Fruit fly (Drosophila melanogaster) whole organism, embryonic: ENCODE results near the gene CG15543.
A peak's percentile ranks its signal among the peaks of the same experiment; 100 is the strongest.

Experiments
- Atf-2 ChIP-seq: fragments of 200-800 bp; sonication (Bioruptor generic); optimal IDR thresholded peaks from 2 replicates; lab custom pipeline; 2016; ENCODE audit warnings: missing biosample characterization, missing genetic modification characterization
- CG1024 ChIP-seq: fragments of 200-800 bp; sonication (Bioruptor generic); IDR thresholded peaks from 2 replicates; pipeline ENCODE4 v1.3.6; 2022; ENCODE audit warnings: missing biosample characterization, missing genetic modification characterization
- CG10267 ChIP-seq: fragments of 200-800 bp; sonication (Bioruptor generic); optimal IDR thresholded peaks from 2 replicates; lab custom pipeline; 2018; ENCODE audit warnings: missing biosample characterization, mild to moderate bottlenecking, missing genetic modification characterization, moderate library complexity
- CG10274 ChIP-seq: fragments of 200-800 bp; sonication (Bioruptor generic); optimal IDR thresholded peaks from 3 replicates; lab custom pipeline; 2017; ENCODE audit warnings: missing biosample characterization, mild to moderate bottlenecking, missing genetic modification characterization
- CG10366 ChIP-seq: fragments of 200-800 bp; sonication (Bioruptor generic); IDR thresholded peaks from 2 replicates; pipeline ENCODE4 v1.3.6; 2022; ENCODE audit warnings: missing biosample characterization, missing genetic modification characterization
- CG13424 ChIP-seq: fragments of 200-800 bp; sonication (Bioruptor generic); optimal IDR thresholded peaks from 2 replicates; lab custom pipeline; 2019; ENCODE audit warnings: missing biosample characterization, mild to moderate bottlenecking, missing genetic modification characterization, moderate library complexity
- CG14441 ChIP-seq: fragments of 200-800 bp; sonication (Bioruptor generic); IDR thresholded peaks from 2 replicates; pipeline ENCODE4 v1.3.6; 2022; ENCODE audit warnings: missing biosample characterization, missing genetic modification characterization
- CG14667 ChIP-seq: fragments of 200-800 bp; sonication (Bioruptor generic); IDR thresholded peaks from 2 replicates; pipeline ENCODE4 v1.3.6; 2022; ENCODE audit warnings: missing biosample characterization, missing genetic modification characterization
- CG15514 ChIP-seq: fragments of 200-800 bp; sonication (Bioruptor generic); optimal IDR thresholded peaks from 3 replicates; lab custom pipeline; 2017; ENCODE audit warnings: missing biosample characterization, missing genetic modification characterization, mild to moderate bottlenecking, moderate library complexity, missing genetic modification reagents
- CG17186 ChIP-seq: fragments of 200-800 bp; sonication (Bioruptor generic); optimal IDR thresholded peaks from 3 replicates; lab custom pipeline; 2017; ENCODE audit warnings: missing biosample characterization, missing genetic modification reagents, missing genetic modification characterization
- CG17568 ChIP-seq: fragments of 200-800 bp; sonication (Bioruptor generic); optimal IDR thresholded peaks from 2 replicates; lab custom pipeline; 2018; ENCODE audit warnings: missing biosample characterization, mild to moderate bottlenecking, missing genetic modification characterization, moderate library complexity
- CG17912 ChIP-seq: fragments of 200-800 bp; sonication (Bioruptor generic); optimal IDR thresholded peaks from 2 replicates; lab custom pipeline; 2018; ENCODE audit warnings: missing biosample characterization, mild to moderate bottlenecking, missing genetic modification characterization
- CG34376 ChIP-seq: fragments of 200-800 bp; sonication (Bioruptor generic); optimal IDR thresholded peaks from 2 replicates; lab custom pipeline; 2018; ENCODE audit warnings: missing biosample characterization, mild to moderate bottlenecking, missing genetic modification characterization
- CG6654 ChIP-seq: fragments of 200-800 bp; sonication (Bioruptor generic); optimal IDR thresholded peaks from 2 replicates; lab custom pipeline; 2017; ENCODE audit warnings: missing biosample characterization, mild to moderate bottlenecking, missing genetic modification characterization
- CG7928 ChIP-seq: fragments of 200-800 bp; sonication (Bioruptor generic); optimal IDR thresholded peaks from 2 replicates; lab custom pipeline; 2017; ENCODE audit warnings: missing biosample characterization, mild to moderate bottlenecking, missing genetic modification characterization
- CG8089 ChIP-seq: fragments of 200-800 bp; sonication (Bioruptor generic); optimal IDR thresholded peaks from 3 replicates; lab custom pipeline; 2016; ENCODE audit warnings: missing biosample characterization, missing genetic modification characterization
- CHES-1-like ChIP-seq: fragments of 200-800 bp; sonication (Bioruptor generic); optimal IDR thresholded peaks from 2 replicates; lab custom pipeline; 2016; ENCODE audit warnings: missing biosample characterization, missing genetic modification characterization
- Dll ChIP-seq: fragments of 200-800 bp; sonication (Bioruptor generic); IDR thresholded peaks from 4 replicates; pipeline ENCODE4 v1.3.6; 2022; ENCODE audit warnings: missing biosample characterization, missing genetic modification characterization; ENCODE audit not compliant: partially characterized antibody
- Doc2 ChIP-seq: fragments of 200-800 bp; sonication (Bioruptor generic); IDR thresholded peaks from 2 replicates; pipeline ENCODE4 v1.3.6; 2022; ENCODE audit warnings: missing biosample characterization, missing genetic modification characterization
- HLHmδ ChIP-seq: fragments of 200-800 bp; sonication (Bioruptor generic); optimal IDR thresholded peaks from 2 replicates; lab custom pipeline; 2018; ENCODE audit warnings: missing biosample characterization, mild to moderate bottlenecking, missing genetic modification characterization, moderate library complexity
- Hey ChIP-seq: fragments of 200-800 bp; sonication (Bioruptor generic); optimal IDR thresholded peaks from 3 replicates; lab custom pipeline; 2018; ENCODE audit warnings: missing biosample characterization, mild to moderate bottlenecking, missing genetic modification characterization
- HmgD ChIP-seq: fragments of 200-800 bp; sonication (Bioruptor generic); optimal IDR thresholded peaks from 3 replicates; lab custom pipeline; 2016; ENCODE audit warnings: missing biosample characterization, missing genetic modification characterization
- Hmx ChIP-seq: fragments of 200-800 bp; sonication (Bioruptor generic); optimal IDR thresholded peaks from 2 replicates; lab custom pipeline; 2016; ENCODE audit warnings: missing biosample characterization, missing genetic modification characterization
- Lpt ChIP-seq: fragments of >200 bp; optimal IDR thresholded peaks from 2 replicates; lab custom pipeline; 2018; ENCODE audit warnings: missing biosample characterization, missing genetic modification characterization
- MTF-1 ChIP-seq: fragments of 200-800 bp; sonication (Bioruptor generic); optimal IDR thresholded peaks from 2 replicates; lab custom pipeline; 2018; ENCODE audit warnings: missing biosample characterization, mild to moderate bottlenecking, missing genetic modification characterization, borderline replicate concordance
- Mad ChIP-seq: fragments of 200-800 bp; sonication (Bioruptor generic); optimal IDR thresholded peaks from 2 replicates; lab custom pipeline; 2016; ENCODE audit warnings: missing biosample characterization, missing genetic modification characterization
- Nf-YB ChIP-seq: fragments of 200-800 bp; sonication (Bioruptor generic); optimal IDR thresholded peaks from 3 replicates; lab custom pipeline; 2019; ENCODE audit warnings: missing biosample characterization, mild to moderate bottlenecking, missing genetic modification characterization, moderate library complexity
- Scr ChIP-seq: fragments of 200-800 bp; sonication (Bioruptor generic); IDR thresholded peaks from 2 replicates; pipeline ENCODE4 v1.3.6; 2022; ENCODE audit warnings: missing biosample characterization, missing genetic modification characterization; ENCODE audit not compliant: partially characterized antibody
- Tbp ChIP-seq: fragments of >200 bp; optimal IDR thresholded peaks from 2 replicates; lab custom pipeline; 2018; ENCODE audit warnings: missing biosample characterization, missing genetic modification characterization
- Xbp1 ChIP-seq: fragments of 200-800 bp; sonication (Bioruptor generic); optimal IDR thresholded peaks from 3 replicates; lab custom pipeline; 2016; ENCODE audit warnings: missing biosample characterization, mild to moderate bottlenecking, missing genetic modification characterization
- abd-A ChIP-seq: fragments of 200-800 bp; sonication (Bioruptor generic); optimal IDR thresholded peaks from 3 replicates; lab custom pipeline; 2019; ENCODE audit warnings: missing biosample characterization, mild to moderate bottlenecking, missing genetic modification characterization, moderate library complexity
- br ChIP-seq: fragments of >200 bp; optimal IDR thresholded peaks from 2 replicates; lab custom pipeline; 2017
- dimm ChIP-seq: fragments of 200-800 bp; sonication (Bioruptor generic); IDR thresholded peaks from 2 replicates; pipeline ENCODE4 v1.3.6; 2022; ENCODE audit warnings: missing biosample characterization, missing genetic modification characterization
- grn ChIP-seq: fragments of 200-800 bp; sonication (Bioruptor generic); optimal IDR thresholded peaks from 3 replicates; lab custom pipeline; 2017; ENCODE audit warnings: missing biosample characterization, missing genetic modification characterization
- gsb ChIP-seq: fragments of 200-800 bp; sonication (Bioruptor generic); IDR thresholded peaks from 2 replicates; pipeline ENCODE4 v1.3.6; 2022; ENCODE audit warnings: missing biosample characterization, missing genetic modification characterization
- kah ChIP-seq: fragments of 200-800 bp; sonication (Bioruptor generic); optimal IDR thresholded peaks from 2 replicates; lab custom pipeline; 2018; ENCODE audit warnings: missing biosample characterization, mild to moderate bottlenecking, missing genetic modification characterization
- kay ChIP-seq: fragments of 200-800 bp; sonication (Bioruptor generic); optimal IDR thresholded peaks from 2 replicates; lab custom pipeline; 2016; ENCODE audit warnings: missing biosample characterization, missing genetic modification characterization
- knrl ChIP-seq: fragments of 200-800 bp; sonication (Bioruptor generic); IDR thresholded peaks from 3 replicates; pipeline ENCODE4 v1.3.6; 2022; ENCODE audit warnings: missing biosample characterization, missing genetic modification characterization; ENCODE audit not compliant: partially characterized antibody
- lola ChIP-seq, 3 experiments: fragments of >200 bp in 2 of 3; fragments of 200-800 bp in 1 of 3; sonication (Bioruptor generic) in 1 of 3; optimal IDR thresholded peaks; 2 replicates each; lab custom pipeline; 2017 to 2019; ENCODE audit warnings: missing biosample characterization in 3 of 3, missing genetic modification characterization in 3 of 3, mild to moderate bottlenecking in 1 of 3, moderate library complexity in 1 of 3
- mam ChIP-seq: fragments of 200-800 bp; sonication (Bioruptor generic); optimal IDR thresholded peaks from 3 replicates; lab custom pipeline; 2016; ENCODE audit warnings: missing biosample characterization, missing genetic modification characterization
- nom ChIP-seq: fragments of 200-800 bp; sonication (Bioruptor generic); optimal IDR thresholded peaks from 2 replicates; lab custom pipeline; 2017; ENCODE audit warnings: missing biosample characterization, missing genetic modification characterization, mild to moderate bottlenecking, moderate library complexity, missing genetic modification reagents
- org-1 ChIP-seq: fragments of 200-800 bp; sonication (Bioruptor generic); optimal IDR thresholded peaks from 2 replicates; lab custom pipeline; 2017; ENCODE audit warnings: missing biosample characterization, missing genetic modification characterization
- otp ChIP-seq: fragments of 200-800 bp; sonication (Bioruptor generic); IDR thresholded peaks from 3 replicates; pipeline ENCODE4, ENCODE4 v1.3.6; 2022; ENCODE audit warnings: missing biosample characterization, missing genetic modification characterization
- pho ChIP-seq: fragments of 200-800 bp; sonication (Bioruptor generic); optimal IDR thresholded peaks from 2 replicates; lab custom pipeline; 2016; ENCODE audit warnings: missing biosample characterization, missing genetic modification characterization
- schlank ChIP-seq: fragments of 200-800 bp; sonication (Bioruptor generic); optimal IDR thresholded peaks from 2 replicates; lab custom pipeline; 2018; ENCODE audit warnings: missing biosample characterization, mild to moderate bottlenecking, missing genetic modification characterization
- sens ChIP-seq: fragments of 200-800 bp; sonication (Bioruptor generic); peaks from one replicate; lab custom pipeline; 2016; ENCODE audit warnings: missing biosample characterization, missing genetic modification characterization
- sqz ChIP-seq: fragments of 200-800 bp; sonication (Bioruptor generic); optimal IDR thresholded peaks from 3 replicates; lab custom pipeline; 2018; ENCODE audit warnings: missing biosample characterization, mild to moderate bottlenecking, missing genetic modification characterization
- ssp ChIP-seq: fragments of 200-800 bp; sonication (Bioruptor generic); IDR thresholded peaks from 2 replicates; pipeline ENCODE4 v1.3.6; 2022; ENCODE audit warnings: missing biosample characterization, missing genetic modification characterization
- tgo ChIP-seq: fragments of 200-800 bp; sonication (Bioruptor generic); IDR thresholded peaks from 3 replicates; pipeline ENCODE4 v1.3.6; 2022; ENCODE audit warnings: missing biosample characterization, missing genetic modification characterization
- tll ChIP-seq, 2 experiments: fragments of 200-800 bp in 1 of 2; fragments of >200 bp in 1 of 2; sonication (Bioruptor generic) in 1 of 2; optimal IDR thresholded peaks; 2 replicates each; lab custom pipeline; 2017 to 2019; ENCODE audit warnings: missing biosample characterization in 2 of 2, missing genetic modification characterization in 2 of 2, mild to moderate bottlenecking in 1 of 2, moderate library complexity in 1 of 2
- tup ChIP-seq: fragments of 200-800 bp; sonication (Bioruptor generic); optimal IDR thresholded peaks from 2 replicates; lab custom pipeline; 2016; ENCODE audit warnings: missing biosample characterization, mild to moderate bottlenecking, missing genetic modification characterization, moderate library complexity
- vvl ChIP-seq: fragments of 200-800 bp; sonication (Bioruptor generic); IDR thresholded peaks from 2 replicates; pipeline ENCODE4 v1.3.6; 2022; ENCODE audit warnings: missing biosample characterization, missing genetic modification characterization

CG15543 gene

DNA sequence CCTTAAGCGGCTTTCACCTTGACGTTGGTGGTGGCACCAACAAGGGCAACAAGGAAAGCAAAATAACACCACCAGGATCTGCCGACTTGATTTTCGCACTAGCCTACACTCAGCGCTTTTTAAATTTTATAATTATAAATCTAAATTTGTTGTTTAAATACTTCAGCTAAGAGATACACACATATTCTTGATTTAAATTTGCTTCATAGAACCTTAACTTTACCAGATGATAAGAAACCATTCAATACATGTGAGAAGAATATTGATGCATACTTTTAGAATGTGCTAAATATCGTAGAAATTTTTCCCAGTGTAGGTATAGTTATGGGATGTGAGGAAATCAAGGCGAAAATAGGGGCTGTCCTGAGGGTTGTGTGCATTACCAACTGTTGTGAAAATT is 9.6 kb upstream of the CG15543 start (continued):
- TF ChIP-seq dimm: no peak
- no peak for TF ChIP-seq CG14667
- TF ChIP-seq CG14441 (GFP tag; lab: Robert Waterston, UW): no peak
- 0 out of 2 replicates have a peak, but pooled peaks have one; percentile 10 for TF ChIP-seq vvl
- no peak for TF ChIP-seq abd-A (tag; lab: Kevin White, UChicago)
- no peak for TF ChIP-seq CG1024 (GFP tag; lab: Robert Waterston, UW)
- no peak for TF ChIP-seq CG34376
- peak; percentile 14 for TF ChIP-seq CG13424 (tag; lab: Kevin White, UChicago)
- TF ChIP-seq Xbp1 (GFP tag; lab: Kevin White, UChicago): no peak
- TF ChIP-seq gsb (GFP tag; lab: Robert Waterston, UW): no peak
- no peak for TF ChIP-seq Mad
- TF ChIP-seq tll (GFP tag; optimal IDR thresholded peaks at IDR 0.05; lab: Kevin White, UChicago): peak in 1 of 2 experiments; percentile 27
- TF ChIP-seq tup (GFP tag; lab: Kevin White, UChicago): no peak
- no peak for TF ChIP-seq HmgD (GFP tag; lab: Kevin White, UChicago)
- no peak for TF ChIP-seq kay (GFP tag; lab: Kevin White, UChicago)
- TF ChIP-seq ssp (GFP tag; lab: Robert Waterston, UW): no peak
- no peak for TF ChIP-seq nom (GFP tag; lab: Kevin White, UChicago)
- no peak for TF ChIP-seq Hey (tag; lab: Kevin White, UChicago)
- no peak for TF ChIP-seq MTF-1 (GFP tag; lab: Kevin White, UChicago)
- TF ChIP-seq CG8089 (GFP tag; lab: Kevin White, UChicago): no peak
- TF ChIP-seq pho (GFP tag; lab: Kevin White, UChicago): no peak
- no peak for TF ChIP-seq Hmx (GFP tag; lab: Kevin White, UChicago)
- TF ChIP-seq CG17568 (GFP tag; lab: Kevin White, UChicago): no peak
- no peak for TF ChIP-seq Tbp
- TF ChIP-seq CG10366 (GFP tag; lab: Robert Waterston, UW): no peak
- TF ChIP-seq Dll (GFP tag; lab: Robert Waterston, UW): no peak
- no peak for TF ChIP-seq CG6654
- no peak for TF ChIP-seq CG10274
- no peak for TF ChIP-seq tgo
- no peak for TF ChIP-seq grn (GFP tag; lab: Kevin White, UChicago)
- no peak for TF ChIP-seq sqz (GFP tag; lab: Kevin White, UChicago)
- TF ChIP-seq Nf-YB (GFP tag; lab: Kevin White, UChicago): peak; percentile 4
- TF ChIP-seq CHES-1-like: no peak
- TF ChIP-seq Doc2 (GFP tag; lab: Robert Waterston, UW): no peak
- no peak for TF ChIP-seq knrl (GFP tag; lab: Robert Waterston, UW)
- no peak for TF ChIP-seq CG17186
- no peak for TF ChIP-seq otp (GFP tag; lab: Robert Waterston, UW)
- TF ChIP-seq Lpt (GFP tag; lab: Kevin White, UChicago): no peak
- TF ChIP-seq schlank (tag; lab: Kevin White, UChicago): no peak
- peak in 1 of 3 experiments; percentile 66 for TF ChIP-seq lola (GFP tag; optimal IDR thresholded peaks at IDR 0.05; lab: Kevin White, UChicago)
- no peak for TF ChIP-seq Scr
- TF ChIP-seq CG15514: no peak
- no peak for TF ChIP-seq HLHmδ (GFP tag; lab: Kevin White, UChicago)
- TF ChIP-seq kah (GFP tag; lab: Kevin White, UChicago): no peak
- TF ChIP-seq CG10267 (tag; lab: Kevin White, UChicago): peak; percentile 56
- no peak for TF ChIP-seq mam (GFP tag; lab: Kevin White, UChicago)
- no peak for TF ChIP-seq br (lab: Kevin White, UChicago)
- peak; percentile 21 for TF ChIP-seq sens (GFP tag; lab: Kevin White, UChicago)
- TF ChIP-seq Atf-2 (GFP tag; lab: Kevin White, UChicago): no peak
- TF ChIP-seq CG7928 (GFP tag; lab: Kevin White, UChicago): no peak
- no peak for TF ChIP-seq CG17912 (GFP tag; lab: Kevin White, UChicago)
- no peak for TF ChIP-seq org-1
